Worm (Caenorhabditis elegans) whole organism, L2 larva: ENCODE results near the gene F58F9.9.

Experiments used
- C34F6.9 ChIP-seq: fragments of 150-350 bp; optimal IDR thresholded peaks from 2 replicates; lab custom pipeline; 2014; ENCODE audit warnings: missing biosample characterization, missing genetic modification characterization
- F13H6.1 ChIP-seq: sonication (generic microtip); optimal IDR thresholded peaks from 2 replicates; lab custom pipeline; 2016; ENCODE audit warnings: missing genetic modification characterization, missing compliant biosample characterization
- R02D3.7 ChIP-seq: fragments of 150-350 bp; optimal IDR thresholded peaks from 2 replicates; lab custom pipeline; 2014; ENCODE audit warnings: missing biosample characterization, missing genetic modification characterization
- ZK546.5 ChIP-seq: sonication (generic microtip); optimal IDR thresholded peaks from 2 replicates; lab custom pipeline; 2017; ENCODE audit warnings: missing biosample characterization, missing genetic modification characterization
- alr-1 ChIP-seq: fragments of 150-350 bp; optimal IDR thresholded peaks from 2 replicates; lab custom pipeline; 2014; ENCODE audit warnings: missing biosample characterization, missing genetic modification characterization
- blmp-1 ChIP-seq: sonication (generic microtip); optimal IDR thresholded peaks from 2 replicates; lab custom pipeline; 2017; ENCODE audit warnings: missing genetic modification characterization, mild to moderate bottlenecking, missing compliant biosample characterization, antibody characterized with exemption, moderate library complexity; ENCODE audit not compliant: insufficient read depth
- ceh-16 ChIP-seq: fragments of 150-350 bp; optimal IDR thresholded peaks from 2 replicates; lab custom pipeline; 2014; ENCODE audit warnings: missing biosample characterization, missing genetic modification characterization
- ceh-82 ChIP-seq: fragments of 150-350 bp; optimal IDR thresholded peaks from 2 replicates; lab custom pipeline; 2014; ENCODE audit warnings: missing biosample characterization, missing genetic modification characterization
- crh-2 ChIP-seq: sonication (generic microtip); optimal IDR thresholded peaks from 2 replicates; lab custom pipeline; 2017; ENCODE audit warnings: missing biosample characterization, missing genetic modification characterization
- elt-3 ChIP-seq: sonication (generic microtip); optimal IDR thresholded peaks from 2 replicates; lab custom pipeline; 2017; ENCODE audit warnings: missing biosample characterization, missing genetic modification characterization
- fos-1 ChIP-seq: fragments of 150-350 bp; optimal IDR thresholded peaks from 2 replicates; lab custom pipeline; 2014; ENCODE audit warnings: missing biosample characterization, missing genetic modification characterization
- lin-11 ChIP-seq: fragments of 150-350 bp; sonication (generic microtip); optimal IDR thresholded peaks from 2 replicates; lab custom pipeline; 2014; ENCODE audit warnings: missing biosample characterization, missing genetic modification characterization, inconsistent platforms, mixed read lengths
- lin-39 ChIP-seq: fragments of 150-350 bp; optimal IDR thresholded peaks from 2 replicates; lab custom pipeline; 2014; ENCODE audit warnings: missing biosample characterization, missing genetic modification reagents, missing genetic modification characterization
- lsy-2 ChIP-seq, 2 experiments: fragments of 150-350 bp in 1 of 2; sonication (generic microtip) in 1 of 2; optimal IDR thresholded peaks; 2 replicates each; lab custom pipeline; 2014 to 2017; ENCODE audit warnings: missing biosample characterization in 2 of 2, missing genetic modification characterization in 2 of 2
- mab-5 ChIP-seq: fragments of 150-350 bp; optimal IDR thresholded peaks from 2 replicates; lab custom pipeline; 2014; ENCODE audit warnings: missing biosample characterization, missing genetic modification characterization
- mbf-1 ChIP-seq: sonication (generic microtip); optimal IDR thresholded peaks from 2 replicates; lab custom pipeline; 2017; ENCODE audit warnings: missing biosample characterization, missing genetic modification characterization
- mdl-1 ChIP-seq, 2 experiments: fragments of 150-350 bp in 1 of 2; sonication (generic microtip) in 1 of 2; optimal IDR thresholded peaks; 2 replicates each; lab custom pipeline; 2017; ENCODE audit warnings: missing biosample characterization in 2 of 2, missing genetic modification characterization in 2 of 2
- nhr-11 ChIP-seq: fragments of 150-350 bp; optimal IDR thresholded peaks from 2 replicates; lab custom pipeline; 2014; ENCODE audit warnings: missing biosample characterization, missing genetic modification characterization
- nhr-12 ChIP-seq: fragments of 150-350 bp; optimal IDR thresholded peaks from 2 replicates; lab custom pipeline; 2014; ENCODE audit warnings: missing biosample characterization, missing genetic modification characterization
- nhr-129 ChIP-seq: fragments of 150-350 bp; optimal IDR thresholded peaks from 2 replicates; lab custom pipeline; 2014; ENCODE audit warnings: missing biosample characterization, missing genetic modification characterization
- nhr-23 ChIP-seq: fragments of 150-350 bp; optimal IDR thresholded peaks from 2 replicates; lab custom pipeline; 2014; ENCODE audit warnings: missing biosample characterization, missing genetic modification reagents, missing genetic modification characterization
- nhr-25 ChIP-seq: fragments of 150-350 bp; sonication (generic microtip); optimal IDR thresholded peaks from 3 replicates; lab custom pipeline; 2014; ENCODE audit warnings: missing biosample characterization, missing genetic modification characterization
- nhr-6 ChIP-seq: fragments of 150-350 bp; optimal IDR thresholded peaks from 2 replicates; lab custom pipeline; 2014; ENCODE audit warnings: missing biosample characterization, missing genetic modification characterization
- nhr-77 ChIP-seq: fragments of 150-350 bp; optimal IDR thresholded peaks from 2 replicates; lab custom pipeline; 2014; ENCODE audit warnings: missing biosample characterization, missing genetic modification characterization
- peb-1 ChIP-seq: fragments of 150-350 bp; optimal IDR thresholded peaks from 2 replicates; lab custom pipeline; 2014; ENCODE audit warnings: missing biosample characterization, missing genetic modification characterization
- sem-4 ChIP-seq: fragments of 150-350 bp; optimal IDR thresholded peaks from 2 replicates; lab custom pipeline; 2014; ENCODE audit warnings: missing biosample characterization, missing genetic modification reagents, missing genetic modification characterization
- sma-3 ChIP-seq: sonication (generic microtip); optimal IDR thresholded peaks from 2 replicates; lab custom pipeline; 2016; ENCODE audit warnings: missing genetic modification reagents, missing genetic modification characterization, missing compliant biosample characterization
- sma-9 ChIP-seq, 2 experiments: fragments of 150-350 bp in 1 of 2; sonication (generic microtip) in 1 of 2; optimal IDR thresholded peaks; 2 replicates each; lab custom pipeline; 2014 to 2016; ENCODE audit warnings: missing genetic modification characterization in 2 of 2, mild to moderate bottlenecking in 1 of 2, missing biosample characterization in 1 of 2, missing compliant biosample characterization in 1 of 2, missing genetic modification reagents in 1 of 2, moderate library complexity in 1 of 2
- unc-39 ChIP-seq: fragments of 150-350 bp; optimal IDR thresholded peaks from 2 replicates; lab custom pipeline; 2014; ENCODE audit warnings: missing biosample characterization, missing genetic modification characterization
- unc-55 ChIP-seq: fragments of 150-350 bp; sonication (generic microtip); optimal IDR thresholded peaks from 3 replicates; lab custom pipeline; 2014; ENCODE audit warnings: missing biosample characterization, missing genetic modification reagents, missing genetic modification characterization
- unc-62 ChIP-seq: fragments of 150-350 bp; optimal IDR thresholded peaks from 2 replicates; lab custom pipeline; 2014; ENCODE audit warnings: missing biosample characterization, missing genetic modification reagents, missing genetic modification characterization
- zag-1 ChIP-seq: fragments of 150-350 bp; optimal IDR thresholded peaks from 2 replicates; lab custom pipeline; 2014; ENCODE audit warnings: missing biosample characterization, missing genetic modification characterization
- ztf-1 ChIP-seq: fragments of 200-800 bp; sonication (Bioruptor generic); conservative IDR thresholded peaks from 2 replicates; pipeline ENCODE4 v1.3.6; 2022; ENCODE audit warnings: missing genetic modification characterization, missing compliant biosample characterization
- ztf-11 ChIP-seq: sonication (generic microtip); optimal IDR thresholded peaks from 2 replicates; lab custom pipeline; 2017; ENCODE audit warnings: missing biosample characterization, missing genetic modification characterization

The F58F9.9 gene

ce11 chrIV:6279392-6279791 is 39.3 kb downstream of the F58F9.9 start, which contains the start of gene sams-5:
TSS of gene sams-5 (minus strand) at chrIV:6279522.
- TF ChIP-seq ceh-82 (tag; lab: Kevin White, UChicago) (no peak), F13H6.1 (no peak), unc-62 (GFP tag; lab: Kevin White, UChicago) (no peak), nhr-12 (no peak), sma-9 (GFP tag; optimal IDR thresholded peaks at IDR 0.05; lab: Kevin White, UChicago) (no peak), sma-9 (tag; optimal IDR thresholded peaks at IDR 0.05; lab: Kevin White, UChicago) (no peak), ztf-1 (GFP tag; lab: Robert Waterston, UW) (no peak), ztf-11 (tag; lab: Kevin White, UChicago) (no peak), nhr-11 (no peak), unc-55 (GFP tag; lab: Kevin White, UChicago) (no peak)

ce11 chrIV:6282143-6282542 is 42.0 kb downstream of the F58F9.9 start, which contains the start of gene srv-32:
TSS of gene srv-32 (minus strand) at chrIV:6282243.
- TF ChIP-seq lin-39 (tag; lab: Kevin White, UChicago) (no peak), ZK546.5 (tag; lab: Kevin White, UChicago) (no peak), ceh-82 (tag; lab: Kevin White, UChicago) (no peak), sma-3 (GFP tag; lab: Kevin White, UChicago) (no peak), blmp-1 (no peak)

DNA sequence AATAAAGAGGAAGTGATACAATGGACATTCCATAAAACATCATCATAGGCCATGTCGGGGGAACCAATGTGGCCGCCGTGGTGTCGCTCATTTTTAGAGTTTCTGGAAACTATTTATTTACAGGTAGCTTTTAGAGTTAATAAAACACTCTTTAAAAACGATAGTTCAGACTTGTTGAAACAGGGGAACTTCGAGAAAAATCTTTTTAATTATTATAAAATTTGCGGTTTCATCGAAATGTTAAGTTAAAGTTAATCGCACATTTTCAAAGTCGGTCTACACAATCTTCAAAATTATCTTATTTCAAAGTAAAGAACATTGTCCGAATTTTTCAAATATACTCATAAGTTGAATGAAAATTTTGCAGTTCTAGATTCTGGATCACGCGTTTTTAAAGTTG is 44.2 kb downstream of the F58F9.9 start, which contains the start of gene ops-1:
Gene ops-1 (minus strand): TSS at position 101 of the 400 bp plus-strand sequence.
- TF ChIP-seq nhr-11 (no peak), zag-1 (tag; lab: Kevin White, UChicago) (no peak), sma-3 (GFP tag; lab: Kevin White, UChicago) (no peak), nhr-77 (no peak), nhr-6 (no peak), ZK546.5 (tag; lab: Kevin White, UChicago) (no peak), unc-39 (tag; lab: Kevin White, UChicago) (no peak), alr-1 (tag; lab: Kevin White, UChicago) (no peak), sma-9 (GFP tag; optimal IDR thresholded peaks at IDR 0.05; lab: Kevin White, UChicago) (no peak), sma-9 (tag; optimal IDR thresholded peaks at IDR 0.05; lab: Kevin White, UChicago) (no peak), mab-5 (tag; lab: Kevin White, UChicago) (no peak), blmp-1 (no peak), peb-1 (no peak)
- TF ChIP-seq, all 48 proteins: peak for 0

ce11 chrIV:6290741-6291140 is 50.6 kb downstream of the F58F9.9 start, which contains the start of gene srv-24:
TSS of gene srv-24 (minus strand) at chrIV:6290841.
- TF ChIP-seq sma-9 (GFP tag; optimal IDR thresholded peaks at IDR 0.05; lab: Kevin White, UChicago) (no peak), sma-9 (tag; optimal IDR thresholded peaks at IDR 0.05; lab: Kevin White, UChicago) (no peak), C34F6.9 (tag; lab: Kevin White, UChicago) (no peak), nhr-11 (no peak), mbf-1 (tag; lab: Kevin White, UChicago) (no peak), lsy-2 (tag; optimal IDR thresholded peaks at IDR 0.05; lab: Kevin White, UChicago) (no peak), R02D3.7 (tag; lab: Kevin White, UChicago) (no peak), mdl-1 (tag; optimal IDR thresholded peaks at IDR 0.05; lab: Kevin White, UChicago) (no peak), unc-39 (tag; lab: Kevin White, UChicago) (no peak), nhr-129 (no peak), lin-11 (no peak), nhr-25 (no peak), nhr-23 (no peak), sem-4 (tag; lab: Kevin White, UChicago) (no peak), ceh-16 (tag; lab: Kevin White, UChicago) (no peak), ztf-1 (GFP tag; lab: Robert Waterston, UW) (no peak), ztf-11 (tag; lab: Kevin White, UChicago) (no peak), elt-3 (tag; lab: Kevin White, UChicago) (no peak), fos-1 (no peak), nhr-12 (no peak), crh-2 (tag; lab: Kevin White, UChicago) (no peak)
